Fruit fly (Drosophila melanogaster) whole organism, embryonic: ENCODE results near the gene CG6005.

Source experiments
- Atf3 ChIP-seq: fragments of 200-800 bp; sonication (Bioruptor generic); optimal IDR thresholded peaks from 3 replicates; lab custom pipeline; 2016; ENCODE audit warnings: missing biosample characterization, missing genetic modification characterization
- B-H2 ChIP-seq: fragments of 200-800 bp; sonication (Bioruptor generic); optimal IDR thresholded peaks from 2 replicates; lab custom pipeline; 2018; ENCODE audit warnings: missing biosample characterization, mild to moderate bottlenecking, missing genetic modification characterization
- Bteb2 ChIP-seq: fragments of 200-800 bp; sonication (Bioruptor generic); optimal IDR thresholded peaks from 2 replicates; lab custom pipeline; 2016; ENCODE audit warnings: missing biosample characterization, missing genetic modification characterization
- CG10979 ChIP-seq: fragments of 200-800 bp; sonication (Bioruptor generic); optimal IDR thresholded peaks from 2 replicates; lab custom pipeline; 2018; ENCODE audit warnings: missing biosample characterization, mild to moderate bottlenecking, missing genetic modification characterization, moderate library complexity
- CG11695 ChIP-seq: fragments of 200-800 bp; sonication (Bioruptor generic); IDR thresholded peaks from 3 replicates; pipeline ENCODE4 v1.3.6; 2022; ENCODE audit warnings: missing biosample characterization, missing genetic modification characterization
- CG12391 ChIP-seq: fragments of 200-800 bp; sonication (Bioruptor generic); optimal IDR thresholded peaks from 3 replicates; lab custom pipeline; 2018; ENCODE audit warnings: missing biosample characterization, mild to moderate bottlenecking, missing genetic modification characterization, moderate library complexity
- CG13296 ChIP-seq: fragments of 200-800 bp; sonication (Bioruptor generic); optimal IDR thresholded peaks from 3 replicates; lab custom pipeline; 2018; ENCODE audit warnings: missing biosample characterization, mild to moderate bottlenecking, missing genetic modification characterization
- CG14050 ChIP-seq: fragments of 200-800 bp; sonication (Bioruptor generic); IDR thresholded peaks from 3 replicates; pipeline ENCODE4 v1.3.6; 2022; ENCODE audit warnings: missing biosample characterization, missing genetic modification characterization
- CG1529 ChIP-seq: fragments of 200-800 bp; sonication (Bioruptor generic); optimal IDR thresholded peaks from 3 replicates; lab custom pipeline; 2018; ENCODE audit warnings: missing biosample characterization, missing genetic modification characterization
- CG16815 ChIP-seq: fragments of 200-800 bp; sonication (Bioruptor generic); optimal IDR thresholded peaks from 3 replicates; lab custom pipeline; 2017; ENCODE audit warnings: missing biosample characterization, mild to moderate bottlenecking, missing genetic modification characterization
- CG17385 ChIP-seq: fragments of 200-800 bp; sonication (Bioruptor generic); optimal IDR thresholded peaks from 3 replicates; lab custom pipeline; 2018; ENCODE audit warnings: missing biosample characterization, mild to moderate bottlenecking, missing genetic modification characterization
- CG31224 ChIP-seq: fragments of 200-800 bp; sonication (Bioruptor generic); IDR thresholded peaks from 2 replicates; pipeline ENCODE4 v1.3.6; 2022; ENCODE audit warnings: missing biosample characterization, missing genetic modification characterization
- CG4424 ChIP-seq: fragments of 200-800 bp; sonication (Bioruptor generic); optimal IDR thresholded peaks from 3 replicates; lab custom pipeline; 2016; ENCODE audit warnings: missing biosample characterization, missing genetic modification characterization
- CG7357 ChIP-seq: fragments of 200-800 bp; sonication (Bioruptor generic); IDR thresholded peaks from 3 replicates; pipeline ENCODE4 v1.3.6; 2022; ENCODE audit warnings: missing biosample characterization, missing genetic modification characterization
- CG7963 ChIP-seq: fragments of 200-800 bp; sonication (Bioruptor generic); IDR thresholded peaks from 3 replicates; pipeline ENCODE4 v1.3.6; 2022; ENCODE audit warnings: missing biosample characterization, missing genetic modification characterization; ENCODE audit not compliant: partially characterized antibody
- CG8924 ChIP-seq: fragments of 200-800 bp; optimal IDR thresholded peaks from 3 replicates; lab custom pipeline; 2019; ENCODE audit warnings: missing biosample characterization, mild to moderate bottlenecking, missing genetic modification characterization, moderate library complexity
- CG9817 ChIP-seq: fragments of 200-800 bp; sonication (Bioruptor generic); optimal IDR thresholded peaks from 2 replicates; lab custom pipeline; 2018; ENCODE audit warnings: missing biosample characterization, mild to moderate bottlenecking, missing genetic modification characterization, moderate library complexity
- Camta ChIP-seq: fragments of 200-800 bp; sonication (Bioruptor generic); optimal IDR thresholded peaks from 2 replicates; lab custom pipeline; 2016; ENCODE audit warnings: missing biosample characterization, missing genetic modification characterization
- D19A ChIP-seq: fragments of 200-800 bp; optimal IDR thresholded peaks from 3 replicates; lab custom pipeline; 2019; ENCODE audit warnings: missing biosample characterization, mild to moderate bottlenecking, missing genetic modification characterization, moderate library complexity
- D19B ChIP-seq: fragments of 200-800 bp; sonication (Bioruptor generic); optimal IDR thresholded peaks from 2 replicates; lab custom pipeline; 2017; ENCODE audit warnings: missing biosample characterization, mild to moderate bottlenecking, missing genetic modification characterization
- Dfd ChIP-seq, 2 experiments: fragments of >200 bp; optimal IDR thresholded peaks; 2 replicates each; lab custom pipeline; 2017; ENCODE audit warnings: missing biosample characterization in 2 of 2, missing genetic modification characterization in 2 of 2
- Dll ChIP-seq: fragments of 200-800 bp; sonication (Bioruptor generic); IDR thresholded peaks from 4 replicates; pipeline ENCODE4 v1.3.6; 2022; ENCODE audit warnings: missing biosample characterization, missing genetic modification characterization; ENCODE audit not compliant: partially characterized antibody
- Dp ChIP-seq: fragments of 200-800 bp; sonication (Bioruptor generic); optimal IDR thresholded peaks from 2 replicates; lab custom pipeline; 2018; ENCODE audit warnings: missing biosample characterization, mild to moderate bottlenecking, missing genetic modification characterization, moderate library complexity
- Ets97D ChIP-seq: fragments of 200-800 bp; sonication (Bioruptor generic); optimal IDR thresholded peaks from 3 replicates; lab custom pipeline; 2016; ENCODE audit warnings: missing biosample characterization, missing genetic modification characterization
- Gug ChIP-seq: fragments of 200-800 bp; sonication (Bioruptor generic); IDR thresholded peaks from 4 replicates; pipeline ENCODE4 v1.3.6; 2022; ENCODE audit warnings: missing biosample characterization, missing genetic modification characterization
- HmgZ ChIP-seq: fragments of 200-800 bp; sonication (Bioruptor generic); optimal IDR thresholded peaks from 2 replicates; lab custom pipeline; 2018; ENCODE audit warnings: missing biosample characterization, mild to moderate bottlenecking, missing genetic modification characterization
- Hmr ChIP-seq: fragments of 200-800 bp; sonication (Bioruptor generic); optimal IDR thresholded peaks from 3 replicates; lab custom pipeline; 2017; ENCODE audit warnings: mild to moderate bottlenecking, missing biosample characterization, missing genetic modification reagents, missing genetic modification characterization
- Lhr ChIP-seq: fragments of 200-800 bp; sonication (Bioruptor generic); optimal IDR thresholded peaks from 3 replicates; lab custom pipeline; 2017; ENCODE audit warnings: mild to moderate bottlenecking, missing biosample characterization, missing genetic modification reagents, missing genetic modification characterization
- Mrtf ChIP-seq: fragments of 200-800 bp; sonication (Bioruptor generic); IDR thresholded peaks from 3 replicates; pipeline ENCODE4 v1.3.6; 2022; ENCODE audit warnings: missing biosample characterization, missing genetic modification characterization
- Optix ChIP-seq: fragments of 200-800 bp; sonication (Bioruptor generic); IDR thresholded peaks from 3 replicates; pipeline ENCODE4 v1.3.6; 2022; ENCODE audit warnings: missing biosample characterization, missing genetic modification characterization
- Sin3A ChIP-seq: fragments of >200 bp; optimal IDR thresholded peaks from 2 replicates; lab custom pipeline; 2018
- Sox100B ChIP-seq: fragments of 200-800 bp; sonication (Bioruptor generic); optimal IDR thresholded peaks from 3 replicates; lab custom pipeline; 2018; ENCODE audit warnings: missing biosample characterization, mild to moderate bottlenecking, missing genetic modification characterization
- Stat92E ChIP-seq, 3 experiments: fragments of >200 bp in 2 of 3; fragments of 200-800 bp in 1 of 3; sonication (Bioruptor generic) in 1 of 3; optimal IDR thresholded peaks; 2 replicates each; lab custom pipeline; 2017 to 2019; ENCODE audit warnings: missing biosample characterization in 3 of 3, missing genetic modification characterization in 3 of 3, mild to moderate bottlenecking in 1 of 3, moderate library complexity in 1 of 3
- Tbp ChIP-seq: fragments of >200 bp; optimal IDR thresholded peaks from 2 replicates; lab custom pipeline; 2018; ENCODE audit warnings: missing biosample characterization, missing genetic modification characterization
- Usf ChIP-seq: fragments of 200-800 bp; sonication (Bioruptor generic); optimal IDR thresholded peaks from 2 replicates; lab custom pipeline; 2017; ENCODE audit warnings: missing genotype, missing biosample characterization, missing genetic modification characterization
- Xbp1 ChIP-seq: fragments of 200-800 bp; sonication (Bioruptor generic); optimal IDR thresholded peaks from 3 replicates; lab custom pipeline; 2016; ENCODE audit warnings: missing biosample characterization, mild to moderate bottlenecking, missing genetic modification characterization
- bcd ChIP-seq: fragments of 200-800 bp; sonication (Bioruptor generic); optimal IDR thresholded peaks from 2 replicates; lab custom pipeline; 2017; ENCODE audit warnings: missing biosample characterization, mild to moderate bottlenecking, missing genetic modification characterization
- chif ChIP-seq, 2 experiments: fragments of 200-800 bp; sonication (Bioruptor generic); optimal IDR thresholded peaks; 3 replicates each; lab custom pipeline; 2016; ENCODE audit warnings: missing biosample characterization in 2 of 2, missing genetic modification characterization in 2 of 2
- chm ChIP-seq: fragments of 200-800 bp; sonication (Bioruptor generic); IDR thresholded peaks from 2 replicates; pipeline ENCODE4 v1.3.6; 2022; ENCODE audit warnings: missing biosample characterization, missing genetic modification characterization
- ci ChIP-seq: fragments of 200-800 bp; sonication (Bioruptor generic); IDR thresholded peaks from 3 replicates; pipeline ENCODE4 v1.3.6; 2022; ENCODE audit warnings: missing biosample characterization, missing genetic modification characterization
- en ChIP-seq: fragments of 200-800 bp; sonication (Bioruptor generic); optimal IDR thresholded peaks from 2 replicates; lab custom pipeline; 2016; ENCODE audit warnings: missing biosample characterization, missing genetic modification characterization
- ewg ChIP-seq: fragments of 200-800 bp; sonication (Bioruptor generic); optimal IDR thresholded peaks from 3 replicates; lab custom pipeline; 2017; ENCODE audit warnings: mild to moderate bottlenecking, missing biosample characterization, missing genetic modification reagents, missing genetic modification characterization
- lbe ChIP-seq: fragments of 200-800 bp; sonication (Bioruptor generic); optimal IDR thresholded peaks from 2 replicates; lab custom pipeline; 2016; ENCODE audit warnings: missing biosample characterization, mild to moderate bottlenecking, missing genetic modification characterization
- pita ChIP-seq: fragments of 200-800 bp; sonication (Bioruptor generic); optimal IDR thresholded peaks from 2 replicates; lab custom pipeline; 2017; ENCODE audit warnings: missing biosample characterization, mild to moderate bottlenecking, missing genetic modification characterization
- repo ChIP-seq: fragments of 200-800 bp; sonication (Bioruptor generic); optimal IDR thresholded peaks from 2 replicates; lab custom pipeline; 2016; ENCODE audit warnings: missing biosample characterization, missing genetic modification characterization
- rib ChIP-seq: fragments of 200-800 bp; sonication (Bioruptor generic); IDR thresholded peaks from 2 replicates; pipeline ENCODE4 v1.3.6; 2022; ENCODE audit warnings: missing biosample characterization, missing genetic modification characterization
- run ChIP-seq: fragments of 200-800 bp; sonication (Bioruptor generic); optimal IDR thresholded peaks from 3 replicates; lab custom pipeline; 2018; ENCODE audit warnings: missing biosample characterization, mild to moderate bottlenecking, missing genetic modification characterization
- schlank ChIP-seq: fragments of 200-800 bp; sonication (Bioruptor generic); optimal IDR thresholded peaks from 2 replicates; lab custom pipeline; 2018; ENCODE audit warnings: missing biosample characterization, mild to moderate bottlenecking, missing genetic modification characterization
- sob ChIP-seq: fragments of 200-800 bp; sonication (Bioruptor generic); IDR thresholded peaks from 2 replicates; pipeline ENCODE4 v1.3.6; 2022; ENCODE audit warnings: missing biosample characterization, missing genetic modification characterization
- stc ChIP-seq: fragments of 200-800 bp; sonication (Bioruptor generic); IDR thresholded peaks from 2 replicates; pipeline ENCODE4 v1.3.6; 2022; ENCODE audit warnings: missing biosample characterization, missing genetic modification characterization
- tll ChIP-seq, 2 experiments: fragments of 200-800 bp in 1 of 2; fragments of >200 bp in 1 of 2; sonication (Bioruptor generic) in 1 of 2; optimal IDR thresholded peaks; 2 replicates each; lab custom pipeline; 2017 to 2019; ENCODE audit warnings: missing biosample characterization in 2 of 2, missing genetic modification characterization in 2 of 2, mild to moderate bottlenecking in 1 of 2, moderate library complexity in 1 of 2

Gene CG6005

dm6 chr3R:19028758-19029157, 4.9 kb upstream of the CG6005 start, which contains the start of the genes GatA and P5cr (continued):
- TF ChIP-seq CG10979 (peak; percentile 31), stc (GFP tag; lab: Robert Waterston, UW) (peak; percentile 75), Lhr (no peak), Camta (peak; percentile 36), Sox100B (GFP tag; lab: Kevin White, UChicago) (no peak), CG4424 (GFP tag; lab: Kevin White, UChicago) (peak; percentile 79), lbe (GFP tag; lab: Kevin White, UChicago) (peak; percentile 56), Ets97D (GFP tag; lab: Kevin White, UChicago) (peak; percentile 38), CG12391 (peak; percentile 74), Hmr (GFP tag; lab: Kevin White, UChicago) (peak; percentile 88), CG9817 (tag; lab: Kevin White, UChicago) (peak; percentile 85), rib (GFP tag; lab: Robert Waterston, UW) (peak; percentile 80), Xbp1 (GFP tag; lab: Kevin White, UChicago) (peak; percentile 91), B-H2 (peak; percentile 83), pita (GFP tag; lab: Kevin White, UChicago) (no peak), CG1529 (GFP tag; lab: Kevin White, UChicago) (peak; percentile 24), ewg (GFP tag; lab: Kevin White, UChicago) (peak; percentile 55), Dll (GFP tag; lab: Robert Waterston, UW) (no peak), CG16815 (GFP tag; lab: Kevin White, UChicago) (peak; percentile 61), Gug (GFP tag; lab: Robert Waterston, UW) (peak; percentile 96), CG14050 (GFP tag; lab: Robert Waterston, UW) (peak; percentile 14; the same call in 1 of the 3 replicates), Mrtf (peak; percentile 89; the same call in 2 of the 3 replicates), Tbp (GFP tag; lab: Kevin White, UChicago) (no peak), CG7963 (no peak), chm (peak; percentile 38; the same call in 1 of the 2 replicates), schlank (tag; lab: Kevin White, UChicago) (peak; percentile 88), D19A (tag; lab: Kevin White, UChicago) (no peak), Usf (GFP tag; lab: Kevin White, UChicago) (peak; percentile 61), tll (GFP tag; optimal IDR thresholded peaks at IDR 0.05; lab: Kevin White, UChicago) (no peak), CG11695 (GFP tag; lab: Robert Waterston, UW) (0 out of 3 replicates have a peak, but pooled peaks have one; percentile 10), Stat92E (GFP tag; optimal IDR thresholded peaks at IDR 0.05; lab: Kevin White, UChicago) (no peak), CG17385 (GFP tag; lab: Kevin White, UChicago) (peak; percentile 72), Optix (peak; percentile 68; the same call in 2 of the 3 replicates), bcd (peak; percentile 82), Dp (peak; percentile 30), repo (peak; percentile 71), Dfd (GFP tag; optimal IDR thresholded peaks at IDR 0.05; lab: Kevin White, UChicago) (no peak), chif (GFP tag; optimal IDR thresholded peaks at IDR 0.05; lab: Kevin White, UChicago) (peak; percentile 73 to 76), Sin3A (lab: Kevin White, UChicago) (no peak), run (tag; lab: Kevin White, UChicago) (no peak), en (GFP tag; lab: Kevin White, UChicago) (peak; percentile 68), CG13296 (GFP tag; lab: Kevin White, UChicago) (peak; percentile 83), HmgZ (peak; percentile 94), Bteb2 (GFP tag; lab: Kevin White, UChicago) (peak; percentile 77), Atf3 (peak; percentile 51), ci (GFP tag; lab: Robert Waterston, UW) (peak; percentile 89), CG31224 (GFP tag; lab: Robert Waterston, UW) (peak; percentile 63; the same call in 1 of the 2 replicates), sob (GFP tag; lab: Robert Waterston, UW) (peak; percentile 89), CG7357 (GFP tag; lab: Robert Waterston, UW) (no peak), D19B (GFP tag; lab: Kevin White, UChicago) (peak; percentile 34), CG8924 (tag; lab: Kevin White, UChicago) (peak; percentile 71)
